Worm (Caenorhabditis elegans): ENCODE data around the gene Y44A6D.6.

- TF ChIP-seq ama-1 (optimal IDR thresholded peaks at IDR 0.05) (no peak), unc-62 (GFP tag; optimal IDR thresholded peaks at IDR 0.05) (no peak), nhr-11 (tag; optimal IDR thresholded peaks at IDR 0.05) (no peak), nhr-23 (tag; optimal IDR thresholded peaks at IDR 0.05) (no peak), snpc-4 (tag; optimal IDR thresholded peaks at IDR 0.05) (no peak), lin-15B (tag; optimal IDR thresholded peaks at IDR 0.05) (no peak), nhr-25 (tag; optimal IDR thresholded peaks at IDR 0.05) (no peak), nhr-77 (tag; optimal IDR thresholded peaks at IDR 0.05) (no peak), egl-27 (tag; optimal IDR thresholded peaks at IDR 0.05) (no peak), fkh-10 (GFP tag; optimal IDR thresholded peaks at IDR 0.05) (no peak)
Observed at ce11 chrV:20785848-20786225, 21.3 kb upstream of the Y44A6D.6 start.

All from whole organism, L3 larva.